Worm (Caenorhabditis elegans) whole organism, late embryonic: Measurements from ENCODE around the gene cdr-4.
"Not testable (repeated sequence)": the region's sequence is repeated elsewhere in the genome, so short reads cannot be mapped to it uniquely, and the experiment has no call there.

Experiments used
- C08G9.2 ChIP-seq: sonication (generic microtip); optimal IDR thresholded peaks from 2 replicates; lab custom pipeline; 2016; ENCODE audit warnings: mild to moderate bottlenecking, missing genetic modification characterization, moderate library complexity, missing compliant biosample characterization
- C38D4.7 ChIP-seq: fragments of 200-800 bp; sonication (Bioruptor generic); optimal IDR thresholded peaks from 2 replicates; lab custom pipeline; 2018; ENCODE audit warnings: mild to moderate bottlenecking, missing genetic modification characterization, moderate library complexity, missing compliant biosample characterization
- F13H6.1 ChIP-seq: sonication (generic microtip); optimal IDR thresholded peaks from 2 replicates; lab custom pipeline; 2016; ENCODE audit warnings: missing genetic modification characterization, missing compliant biosample characterization
- K09A11.1 ChIP-seq: sonication (generic microtip); optimal IDR thresholded peaks from 2 replicates; lab custom pipeline; 2017; ENCODE audit warnings: antibody characterized with exemption, mild to moderate bottlenecking, missing genetic modification characterization, missing compliant biosample characterization; ENCODE audit not compliant: insufficient read depth
- ahr-1 ChIP-seq: sonication (generic microtip); optimal IDR thresholded peaks from 2 replicates; lab custom pipeline; 2016; ENCODE audit warnings: missing genetic modification characterization, missing compliant biosample characterization
- ama-1 ChIP-seq: fragments of 150-350 bp; optimal IDR thresholded peaks from 2 replicates; lab custom pipeline; 2014
- ceh-14 ChIP-seq: sonication (generic microtip); optimal IDR thresholded peaks from 2 replicates; lab custom pipeline; 2016; ENCODE audit warnings: missing genotype, missing genetic modification characterization, missing compliant biosample characterization
- ceh-19 ChIP-seq: fragments of 200-800 bp; sonication (Bioruptor generic); optimal IDR thresholded peaks from 2 replicates; lab custom pipeline; 2018; ENCODE audit warnings: mild to moderate bottlenecking, missing genetic modification characterization, missing compliant biosample characterization
- ceh-22 ChIP-seq: sonication (generic microtip); optimal IDR thresholded peaks from 2 replicates; lab custom pipeline; 2017; ENCODE audit warnings: missing biosample characterization, missing genetic modification characterization
- ceh-24 ChIP-seq: sonication (generic microtip); optimal IDR thresholded peaks from 2 replicates; lab custom pipeline; 2016; ENCODE audit warnings: mild to moderate bottlenecking, missing genetic modification characterization, missing compliant biosample characterization
- ceh-34 ChIP-seq: sonication (generic microtip); optimal IDR thresholded peaks from 2 replicates; lab custom pipeline; 2016; ENCODE audit warnings: mild to moderate bottlenecking, missing genetic modification characterization, missing compliant biosample characterization
- ceh-45 ChIP-seq: fragments of 200-800 bp; sonication (Bioruptor generic); IDR thresholded peaks from 2 replicates; pipeline ENCODE4 v1.3.6; 2022; ENCODE audit warnings: missing genetic modification reagents, missing genetic modification characterization, missing compliant biosample characterization
- ceh-48 ChIP-seq: sonication (generic microtip); optimal IDR thresholded peaks from 2 replicates; lab custom pipeline; 2016; ENCODE audit warnings: missing genetic modification characterization, inconsistent platforms, missing compliant biosample characterization
- ceh-6 ChIP-seq: fragments of 200-800 bp; sonication (Bioruptor generic); optimal IDR thresholded peaks from 2 replicates; lab custom pipeline; 2018; ENCODE audit warnings: mild to moderate bottlenecking, missing genetic modification characterization, missing compliant biosample characterization
- ceh-9 ChIP-seq: sonication (generic microtip); optimal IDR thresholded peaks from 2 replicates; lab custom pipeline; 2016; ENCODE audit warnings: mild to moderate bottlenecking, missing genetic modification characterization, inconsistent platforms, missing compliant biosample characterization
- che-1 ChIP-seq: sonication (generic microtip); optimal IDR thresholded peaks from 2 replicates; lab custom pipeline; 2016; ENCODE audit warnings: mild to moderate bottlenecking, missing genetic modification characterization, missing compliant biosample characterization
- ets-4 ChIP-seq: sonication (generic microtip); optimal IDR thresholded peaks from 2 replicates; lab custom pipeline; 2016; ENCODE audit warnings: missing genetic modification characterization, missing compliant biosample characterization
- eyg-1 ChIP-seq: sonication (generic microtip); optimal IDR thresholded peaks from 2 replicates; lab custom pipeline; 2016; ENCODE audit warnings: missing genotype, missing genetic modification characterization, missing compliant biosample characterization
- fax-1 ChIP-seq: sonication (generic microtip); optimal IDR thresholded peaks from 2 replicates; lab custom pipeline; 2016; ENCODE audit warnings: missing genotype, missing genetic modification characterization, missing compliant biosample characterization
- hlh-30 ChIP-seq: sonication (generic microtip); optimal IDR thresholded peaks from 2 replicates; lab custom pipeline; 2017; ENCODE audit warnings: antibody characterized with exemption, missing genetic modification characterization, missing compliant biosample characterization; ENCODE audit not compliant: insufficient read depth
- hlh-6 ChIP-seq: sonication (generic microtip); optimal IDR thresholded peaks from 2 replicates; lab custom pipeline; 2016; ENCODE audit warnings: missing genotype, missing genetic modification characterization, missing compliant biosample characterization
- mec-3 ChIP-seq: sonication (generic microtip); optimal IDR thresholded peaks from 2 replicates; lab custom pipeline; 2016; ENCODE audit warnings: borderline replicate concordance, missing genetic modification characterization, missing compliant biosample characterization
- nhr-11 ChIP-seq: fragments of 150-350 bp; optimal IDR thresholded peaks from 2 replicates; lab custom pipeline; 2014; ENCODE audit warnings: missing biosample characterization, missing genetic modification characterization
- nhr-232 ChIP-seq: sonication (generic microtip); optimal IDR thresholded peaks from 2 replicates; lab custom pipeline; 2016; ENCODE audit warnings: missing genetic modification characterization, missing compliant biosample characterization
- npax-4 ChIP-seq: sonication (generic microtip); optimal IDR thresholded peaks from 2 replicates; lab custom pipeline; 2016; ENCODE audit warnings: missing genetic modification characterization, missing compliant biosample characterization
- pat-9 ChIP-seq: fragments of 200-800 bp; sonication (Bioruptor generic); optimal IDR thresholded peaks from 2 replicates; lab custom pipeline; 2018; ENCODE audit warnings: mild to moderate bottlenecking, missing genetic modification characterization, moderate library complexity, missing compliant biosample characterization
- pax-1 ChIP-seq: fragments of 150-350 bp; optimal IDR thresholded peaks from 2 replicates; lab custom pipeline; 2014; ENCODE audit warnings: missing biosample characterization, missing genetic modification characterization
- pqm-1 ChIP-seq: sonication (generic microtip); optimal IDR thresholded peaks from 2 replicates; lab custom pipeline; 2016; ENCODE audit warnings: missing genetic modification characterization, missing compliant biosample characterization
- ref-2 ChIP-seq: sonication (generic microtip); optimal IDR thresholded peaks from 2 replicates; lab custom pipeline; 2016; ENCODE audit warnings: missing genetic modification characterization, missing compliant biosample characterization
- rnt-1 ChIP-seq: sonication (generic microtip); optimal IDR thresholded peaks from 2 replicates; lab custom pipeline; 2016; ENCODE audit warnings: missing genetic modification characterization, missing compliant biosample characterization
- sdc-2 ChIP-seq: sonication (generic microtip); optimal IDR thresholded peaks from 2 replicates; lab custom pipeline; 2016; ENCODE audit warnings: missing genotype, missing genetic modification characterization, missing compliant biosample characterization
- sox-2 ChIP-seq: fragments of 200-800 bp; sonication (Bioruptor generic); IDR thresholded peaks from 2 replicates; pipeline ENCODE4 v1.3.6; 2022; ENCODE audit warnings: missing genetic modification reagents, missing genetic modification characterization, missing compliant biosample characterization
- syd-9 ChIP-seq: sonication (generic microtip); optimal IDR thresholded peaks from 2 replicates; lab custom pipeline; 2016; ENCODE audit warnings: mild to moderate bottlenecking, missing genetic modification characterization, moderate library complexity, missing compliant biosample characterization
- tbx-2 ChIP-seq: sonication (generic microtip); optimal IDR thresholded peaks from 2 replicates; lab custom pipeline; 2016; ENCODE audit warnings: missing genetic modification characterization, missing compliant biosample characterization
- unc-3 ChIP-seq, 2 experiments: fragments of 200-800 bp in 1 of 2; sonication (Bioruptor generic) in 1 of 2; sonication (generic microtip) in 1 of 2; conservative IDR thresholded peaks in 1 of 2; optimal IDR thresholded peaks in 1 of 2; 2 replicates each; pipeline versions ENCODE4 v1.3.6 to Lab custom; 2016 to 2022; ENCODE audit warnings: missing compliant biosample characterization in 2 of 2, missing genetic modification characterization in 2 of 2, missing genetic modification reagents in 1 of 2
- unc-55 ChIP-seq: sonication (generic microtip); optimal IDR thresholded peaks from 2 replicates; lab custom pipeline; 2017; ENCODE audit warnings: missing biosample characterization, missing genetic modification reagents, missing genetic modification characterization
- unc-86 ChIP-seq: sonication (generic microtip); optimal IDR thresholded peaks from 2 replicates; lab custom pipeline; 2016; ENCODE audit warnings: missing genetic modification characterization, missing compliant biosample characterization

The cdr-4 gene

DNA sequence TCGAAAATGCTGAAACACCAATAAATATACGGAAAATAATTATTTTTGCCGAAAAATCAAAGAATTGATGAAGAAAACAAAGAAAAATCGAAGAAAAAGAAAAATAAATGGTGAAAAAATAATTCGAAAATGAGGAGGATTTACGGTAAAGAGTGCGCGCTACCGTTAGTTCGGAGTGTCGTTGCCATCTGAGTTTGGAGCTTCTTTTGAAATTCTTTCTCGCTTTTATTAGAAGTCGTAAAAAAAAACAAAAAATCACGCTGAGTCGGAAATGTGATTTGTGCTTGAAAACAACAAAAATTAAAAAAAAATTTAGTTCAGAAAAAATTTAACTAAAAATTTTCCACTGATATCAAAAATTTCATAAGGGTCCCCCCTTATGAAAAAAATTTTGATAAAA, 34.2 kb downstream of the cdr-4 start, which contains the start of gene F23H12.10:
TSS of gene F23H12.10 (minus strand) at position 12 of the 400 bp plus-strand sequence.
- TF ChIP-seq che-1 (tag; lab: Kevin White, UChicago); ceh-14 (tag; lab: Kevin White, UChicago); C38D4.7: not testable (repeated sequence)

DNA sequence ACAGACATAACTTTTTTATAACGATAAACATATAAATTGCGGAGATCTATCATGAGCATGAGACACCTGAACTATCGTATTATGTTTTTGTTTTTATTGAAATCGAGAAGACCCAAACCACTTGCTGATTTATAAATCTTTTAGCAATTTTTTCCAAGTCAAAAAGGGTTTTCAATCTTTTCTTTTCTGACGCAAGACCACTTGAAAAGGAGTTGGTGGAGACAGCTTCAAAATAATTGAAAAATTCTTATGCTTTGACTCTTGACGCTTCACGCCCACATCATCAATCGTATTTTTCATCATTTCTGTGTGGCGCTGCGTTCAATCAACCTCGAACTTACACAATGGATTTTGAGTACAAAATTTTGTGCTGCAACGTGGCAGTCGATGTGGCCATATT, 37.0 kb downstream of the cdr-4 start, which contains the start of gene F23H12.7:
TSS of gene F23H12.7 (plus strand) at position 301 of the 400 bp plus-strand sequence.
- TF ChIP-seq hlh-30 (tag; lab: Kevin White, UChicago), result no peak
- TF ChIP-seq pax-1 (tag; lab: Kevin White, UChicago), result no peak
- TF ChIP-seq unc-3 (GFP tag; conservative IDR thresholded peaks at IDR 0.05; lab: Robert Waterston, UW), result no peak
- TF ChIP-seq unc-3 (tag; optimal IDR thresholded peaks at IDR 0.05; lab: Kevin White, UChicago), result no peak
- no peak for TF ChIP-seq tbx-2
- TF ChIP-seq ahr-1 (tag; lab: Kevin White, UChicago), result no peak
- no peak for TF ChIP-seq rnt-1 (tag; lab: Kevin White, UChicago)
- TF ChIP-seq ceh-14 (tag; lab: Kevin White, UChicago), result no peak
- no peak for TF ChIP-seq ceh-24
- TF ChIP-seq F13H6.1 (tag; lab: Kevin White, UChicago), result no peak
- TF ChIP-seq mec-3, result no peak
- no peak for TF ChIP-seq che-1 (tag; lab: Kevin White, UChicago)
- TF ChIP-seq pat-9 (tag; lab: Kevin White, UChicago), result no peak

DNA sequence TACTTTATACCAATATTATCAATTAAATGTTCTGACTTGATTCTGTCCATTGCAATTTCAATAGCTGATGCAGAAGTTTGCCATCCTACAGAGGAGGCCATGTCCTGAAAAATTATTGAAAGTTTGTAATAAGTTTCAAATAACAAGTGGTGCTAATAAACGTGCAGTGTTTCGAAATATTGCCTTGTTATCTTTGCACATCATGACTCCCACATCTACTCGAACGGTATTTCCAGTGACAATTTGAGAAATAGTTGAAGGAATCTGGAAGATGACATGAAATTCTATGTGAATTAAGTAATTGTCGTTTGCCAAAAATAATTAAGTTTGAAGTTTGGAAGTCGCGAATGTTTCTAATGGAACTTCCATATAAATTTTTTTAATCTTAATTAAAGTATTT, 39.0 kb downstream of the cdr-4 start, which contains the start of gene gcy-13:
TSS of gene gcy-13 (minus strand) at position 101 of the 400 bp plus-strand sequence.
- no peak for TF ChIP-seq C08G9.2 (tag; lab: Kevin White, UChicago)
- TF ChIP-seq mec-3, result no peak
- TF ChIP-seq ceh-34 (tag; lab: Kevin White, UChicago), result no peak
- no peak for TF ChIP-seq fax-1
- TF ChIP-seq sdc-2, result no peak
- TF ChIP-seq npax-4 (tag; lab: Kevin White, UChicago), result no peak
- no peak for TF ChIP-seq ceh-9 (tag; lab: Kevin White, UChicago)
- TF ChIP-seq ref-2 (tag; lab: Kevin White, UChicago), result no peak
- TF ChIP-seq nhr-11 (tag; lab: Kevin White, UChicago), result no peak
- no peak for TF ChIP-seq ceh-48 (tag; lab: Kevin White, UChicago)
- no peak for TF ChIP-seq nhr-232
- TF ChIP-seq ceh-24, result no peak

DNA sequence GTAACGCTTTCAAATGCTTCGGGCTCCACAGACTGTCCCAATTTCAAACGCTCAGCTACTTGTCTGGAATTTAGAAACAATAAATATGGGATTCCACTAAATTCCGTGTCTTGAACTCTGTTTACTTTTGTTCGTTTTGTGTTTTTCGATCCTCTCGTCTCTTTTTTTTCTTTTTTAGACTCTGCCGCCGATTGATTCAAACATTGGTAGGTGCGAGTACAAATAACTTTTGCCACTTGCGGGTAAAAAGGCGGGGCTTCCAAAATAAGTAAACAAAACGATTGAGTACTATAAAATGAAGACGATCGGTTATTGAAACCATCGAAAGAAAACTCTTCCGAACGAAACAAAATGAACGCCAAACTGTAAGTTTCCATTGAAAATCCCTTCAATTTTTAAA, 43.3 kb downstream of the cdr-4 start, which contains the start of gene fipr-2:
TSS of gene fipr-2 (plus strand) at position 245 of the 400 bp plus-strand sequence.
- no peak for TF ChIP-seq C08G9.2 (tag; lab: Kevin White, UChicago)
- no peak for TF ChIP-seq ahr-1 (tag; lab: Kevin White, UChicago)
- no peak for TF ChIP-seq ceh-45 (GFP tag; lab: Robert Waterston, UW)
- TF ChIP-seq unc-55 (GFP tag; lab: Kevin White, UChicago), result no peak
- no peak for TF ChIP-seq ceh-19
- no peak for TF ChIP-seq ceh-34 (tag; lab: Kevin White, UChicago)
- TF ChIP-seq ets-4 (tag; lab: Kevin White, UChicago), result no peak
- TF ChIP-seq hlh-6 (tag; lab: Kevin White, UChicago), result no peak
- TF ChIP-seq ama-1, result no peak
- TF ChIP-seq K09A11.1, result no peak
- no peak for TF ChIP-seq sox-2 (GFP tag; lab: Robert Waterston, UW)

DNA sequence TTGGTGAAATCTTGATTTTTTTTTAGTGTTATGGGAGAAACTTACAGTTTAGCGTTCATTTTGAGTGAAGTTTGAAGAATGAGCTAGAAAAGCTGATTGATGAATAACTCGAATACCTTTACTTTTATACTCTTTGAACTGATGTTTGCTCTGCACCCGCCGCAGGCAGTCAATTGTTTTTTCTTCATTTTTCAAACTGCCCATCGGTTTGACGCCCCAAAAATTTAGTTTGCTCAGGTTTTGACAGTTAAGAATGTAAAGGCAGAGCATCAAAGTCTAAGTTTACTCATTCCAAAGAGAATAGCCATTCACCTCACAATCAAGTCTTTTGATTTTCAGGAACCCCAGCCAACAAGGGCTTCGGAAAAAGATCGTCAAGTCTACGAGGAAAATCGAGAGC, 46.8 kb downstream of the cdr-4 start, which contains the start of gene fipr-1:
TSS of gene fipr-1 (minus strand) at position 101 of the 400 bp plus-strand sequence.
- TF ChIP-seq syd-9 (tag; lab: Kevin White, UChicago) (no peak), ceh-24 (no peak), ahr-1 (tag; lab: Kevin White, UChicago) (no peak), pqm-1 (tag; lab: Kevin White, UChicago) (no peak), ref-2 (tag; lab: Kevin White, UChicago) (no peak), sox-2 (GFP tag; lab: Robert Waterston, UW) (no peak), unc-86 (no peak), ceh-9 (tag; lab: Kevin White, UChicago) (no peak), pat-9 (tag; lab: Kevin White, UChicago) (no peak), hlh-30 (tag; lab: Kevin White, UChicago) (no peak), fax-1 (no peak), ceh-6 (GFP tag; lab: Kevin White, UChicago) (no peak), eyg-1 (tag; lab: Kevin White, UChicago) (no peak), ceh-45 (GFP tag; lab: Robert Waterston, UW) (no peak), ceh-22 (tag; lab: Kevin White, UChicago) (no peak), hlh-6 (tag; lab: Kevin White, UChicago) (no peak)
